Worm (Caenorhabditis elegans) whole organism, young adult: Measurements from ENCODE around the gene sulp-5.

ENCODE experiments used
- B0261.1 ChIP-seq: sonication (generic microtip); optimal IDR thresholded peaks from 2 replicates; lab custom pipeline; 2016; ENCODE audit warnings: mild to moderate bottlenecking, missing genetic modification characterization, moderate library complexity, missing compliant biosample characterization
- C06A6.2 ChIP-seq: fragments of 200-800 bp; sonication (Bioruptor generic); conservative IDR thresholded peaks from 2 replicates; pipeline ENCODE4 v1.3.6; 2022; ENCODE audit warnings: missing genetic modification characterization, missing compliant biosample characterization
- F49E8.2 ChIP-seq: sonication (generic microtip); optimal IDR thresholded peaks from 3 replicates; lab custom pipeline; 2017; ENCODE audit warnings: missing genetic modification characterization, mild to moderate bottlenecking, missing compliant biosample characterization, antibody characterized with exemption, moderate library complexity; ENCODE audit not compliant: insufficient read depth
- Y53G8AR.9 ChIP-seq: fragments of 200-800 bp; sonication (Bioruptor generic); conservative IDR thresholded peaks from 2 replicates; pipeline ENCODE4 v1.3.6; 2022; ENCODE audit warnings: missing genetic modification reagents, missing genetic modification characterization, missing compliant biosample characterization
- ama-1 ChIP-seq, 3 experiments: fragments of 150-350 bp in 1 of 3; sonication (generic microtip) in 2 of 3; optimal IDR thresholded peaks; 2 replicates each; lab custom pipeline; 2014 to 2018; ENCODE audit warnings: missing biosample characterization in 2 of 3, missing genetic modification characterization in 2 of 3, missing genetic modification reagents in 2 of 3
- ceh-40 ChIP-seq: fragments of 200-800 bp; sonication (Bioruptor generic); IDR thresholded peaks from 2 replicates; pipeline ENCODE4 v1.3.6; 2022; ENCODE audit warnings: missing genetic modification characterization, missing compliant biosample characterization
- ceh-91 ChIP-seq: fragments of 200-800 bp; sonication (Bioruptor generic); IDR thresholded peaks from 2 replicates; pipeline ENCODE4 v1.3.6; 2022; ENCODE audit warnings: missing genetic modification reagents, missing genetic modification characterization, missing compliant biosample characterization
- egl-44 ChIP-seq: fragments of 200-800 bp; sonication (Bioruptor generic); IDR thresholded peaks from 2 replicates; pipeline ENCODE4 v1.3.6; 2022; ENCODE audit warnings: missing genetic modification reagents, missing genetic modification characterization, missing compliant biosample characterization
- sdz-38 ChIP-seq: sonication (generic microtip); optimal IDR thresholded peaks from 2 replicates; lab custom pipeline; 2016; ENCODE audit warnings: missing genotype, missing genetic modification characterization, missing compliant biosample characterization
- sea-2 ChIP-seq: fragments of 200-800 bp; sonication (Bioruptor generic); IDR thresholded peaks from 2 replicates; pipeline ENCODE4 v1.3.6; 2022; ENCODE audit warnings: missing genetic modification characterization, missing compliant biosample characterization
- zim-3 ChIP-seq: sonication (generic microtip); optimal IDR thresholded peaks from 2 replicates; lab custom pipeline; 2017; ENCODE audit warnings: mild to moderate bottlenecking, missing genetic modification characterization, moderate library complexity, missing compliant biosample characterization

ce11 chrV:11854905-11855304 is 24.9 kb upstream of the sulp-5 start:
- TF ChIP-seq ama-1 (optimal IDR thresholded peaks at IDR 0.05; lab: Kevin White, UChicago) (no peak), ama-1 (GFP tag; optimal IDR thresholded peaks at IDR 0.05; lab: Kevin White, UChicago) (no peak), ceh-91 (GFP tag; lab: Robert Waterston, UW) (no peak), B0261.1 (tag; lab: Kevin White, UChicago) (no peak), C06A6.2 (GFP tag; lab: Robert Waterston, UW) (no peak), sdz-38 (tag; lab: Kevin White, UChicago) (no peak), ceh-40 (GFP tag; lab: Robert Waterston, UW) (no peak), egl-44 (GFP tag; lab: Robert Waterston, UW) (no peak), zim-3 (tag; lab: Kevin White, UChicago) (no peak), Y53G8AR.9 (GFP tag; lab: Robert Waterston, UW) (no peak), sea-2 (no peak), F49E8.2 (tag; lab: Kevin White, UChicago) (no peak)
